Worm (Caenorhabditis elegans) whole organism, mixed stage, embryonic: ENCODE measurements around the gene D2045.8.

Source experiments
- M03D4.4 ChIP-seq: sonication (generic microtip); optimal IDR thresholded peaks from 2 replicates; lab custom pipeline; 2017; ENCODE audit warnings: mild to moderate bottlenecking, missing genetic modification characterization, missing compliant biosample characterization
- bed-3 ChIP-seq: fragments of 200-800 bp; sonication (Bioruptor generic); optimal IDR thresholded peaks from 3 replicates; lab custom pipeline; 2018; ENCODE audit warnings: mild to moderate bottlenecking, missing genetic modification characterization, moderate library complexity, missing compliant biosample characterization
- blmp-1 ChIP-seq: fragments of 150-350 bp; optimal IDR thresholded peaks from 2 replicates; lab custom pipeline; 2014; ENCODE audit warnings: missing biosample characterization, missing genetic modification characterization
- ceh-43 ChIP-seq: fragments of 200-800 bp; sonication (Bioruptor generic); optimal IDR thresholded peaks from 2 replicates; lab custom pipeline; 2018; ENCODE audit warnings: mild to moderate bottlenecking, missing genetic modification characterization, moderate library complexity, missing compliant biosample characterization
- ces-1 ChIP-seq: fragments of 150-350 bp; optimal IDR thresholded peaks from 2 replicates; lab custom pipeline; 2014; ENCODE audit warnings: missing biosample characterization, missing genetic modification reagents, missing genetic modification characterization
- cnd-1 ChIP-seq: fragments of 200-800 bp; sonication (Bioruptor generic); optimal IDR thresholded peaks from 2 replicates; lab custom pipeline; 2018; ENCODE audit warnings: mild to moderate bottlenecking, missing genetic modification characterization, missing compliant biosample characterization
- drap-1 ChIP-seq: fragments of 200-800 bp; sonication (Bioruptor generic); optimal IDR thresholded peaks from 3 replicates; lab custom pipeline; 2018; ENCODE audit warnings: mild to moderate bottlenecking, missing genetic modification characterization, missing compliant biosample characterization
- elt-3 ChIP-seq: fragments of 150-350 bp; optimal IDR thresholded peaks from 2 replicates; lab custom pipeline; 2014; ENCODE audit warnings: missing biosample characterization, missing genetic modification characterization
- ham-2 ChIP-seq: fragments of 200-800 bp; sonication (Bioruptor generic); optimal IDR thresholded peaks from 2 replicates; lab custom pipeline; 2018; ENCODE audit warnings: mild to moderate bottlenecking, missing genetic modification characterization, missing compliant biosample characterization
- hlh-1 ChIP-seq: fragments of 150-350 bp; optimal IDR thresholded peaks from 2 replicates; lab custom pipeline; 2014; ENCODE audit warnings: missing biosample characterization, missing genetic modification reagents, missing genetic modification characterization
- lin-32 ChIP-seq: fragments of 200-800 bp; sonication (Bioruptor generic); optimal IDR thresholded peaks from 2 replicates; lab custom pipeline; 2018; ENCODE audit warnings: mild to moderate bottlenecking, missing genetic modification characterization, missing compliant biosample characterization
- mab-5 ChIP-seq: fragments of 150-350 bp; optimal IDR thresholded peaks from 2 replicates; lab custom pipeline; 2014; ENCODE audit warnings: missing biosample characterization, missing genetic modification characterization
- mep-1 ChIP-seq: fragments of 150-350 bp; optimal IDR thresholded peaks from 2 replicates; lab custom pipeline; 2017; ENCODE audit warnings: missing biosample characterization, missing genetic modification reagents, missing genetic modification characterization, inconsistent platforms
- mls-2 ChIP-seq: sonication (generic microtip); optimal IDR thresholded peaks from 2 replicates; lab custom pipeline; 2016; ENCODE audit warnings: mild to moderate bottlenecking, missing genetic modification characterization, moderate library complexity, missing compliant biosample characterization
- nhr-12 ChIP-seq: fragments of 150-350 bp; optimal IDR thresholded peaks from 2 replicates; lab custom pipeline; 2014; ENCODE audit warnings: missing biosample characterization, missing genetic modification characterization
- nhr-2 ChIP-seq: fragments of 150-350 bp; optimal IDR thresholded peaks from 2 replicates; lab custom pipeline; 2014; ENCODE audit warnings: missing biosample characterization, missing genetic modification characterization
- nhr-237 ChIP-seq: fragments of 150-350 bp; optimal IDR thresholded peaks from 2 replicates; lab custom pipeline; 2014; ENCODE audit warnings: missing biosample characterization, missing genetic modification characterization
- nhr-28 ChIP-seq: fragments of 150-350 bp; optimal IDR thresholded peaks from 2 replicates; lab custom pipeline; 2014; ENCODE audit warnings: missing biosample characterization, missing genetic modification characterization
- pha-4 ChIP-seq: fragments of 150-350 bp; optimal IDR thresholded peaks from 2 replicates; lab custom pipeline; 2018; ENCODE audit warnings: missing biosample characterization, missing genetic modification reagents, missing genetic modification characterization
- sem-2 ChIP-seq: fragments of 200-800 bp; sonication (Bioruptor generic); optimal IDR thresholded peaks from 2 replicates; lab custom pipeline; 2018; ENCODE audit warnings: mild to moderate bottlenecking, missing genetic modification characterization, missing compliant biosample characterization
- snpc-4 ChIP-seq: fragments of 150-350 bp; optimal IDR thresholded peaks from 2 replicates; lab custom pipeline; 2014; ENCODE audit warnings: missing biosample characterization, missing genetic modification characterization
- sptf-1 ChIP-seq: sonication (generic microtip); optimal IDR thresholded peaks from 2 replicates; lab custom pipeline; 2017; ENCODE audit warnings: mild to moderate bottlenecking, missing genetic modification characterization, moderate library complexity, missing compliant biosample characterization
- tbx-8 ChIP-seq: fragments of 200-800 bp; sonication (Bioruptor generic); optimal IDR thresholded peaks from 2 replicates; lab custom pipeline; 2018; ENCODE audit warnings: mild to moderate bottlenecking, missing genetic modification characterization, moderate library complexity, missing compliant biosample characterization
- unc-120 ChIP-seq: sonication (generic microtip); optimal IDR thresholded peaks from 2 replicates; lab custom pipeline; 2017; ENCODE audit warnings: missing genetic modification characterization, missing compliant biosample characterization; ENCODE audit not compliant: poor library complexity, severe bottlenecking
- unc-39 ChIP-seq: fragments of 150-350 bp; optimal IDR thresholded peaks from 2 replicates; lab custom pipeline; 2014; ENCODE audit warnings: missing biosample characterization, missing genetic modification characterization
- unc-62 ChIP-seq: fragments of 150-350 bp; optimal IDR thresholded peaks from 2 replicates; lab custom pipeline; 2014; ENCODE audit warnings: missing biosample characterization, missing genetic modification reagents, missing genetic modification characterization
- zip-8 ChIP-seq: fragments of 150-350 bp; optimal IDR thresholded peaks from 2 replicates; lab custom pipeline; 2014; ENCODE audit warnings: missing biosample characterization, missing genetic modification characterization
- ztf-11 ChIP-seq: fragments of 150-350 bp; optimal IDR thresholded peaks from 2 replicates; lab custom pipeline; 2014; ENCODE audit warnings: missing biosample characterization, missing genetic modification characterization

The D2045.8 gene

ce11 chrIII:10462935-10463548 is 19.0 kb upstream of the D2045.8 start:
- no peak for TF ChIP-seq zip-8 (tag; lab: Kevin White, UChicago)
- no peak for TF ChIP-seq ztf-11 (tag; lab: Kevin White, UChicago)
- TF ChIP-seq sptf-1 (tag; lab: Kevin White, UChicago) = no peak
- no peak for TF ChIP-seq ces-1
- TF ChIP-seq snpc-4 = no peak
- TF ChIP-seq mab-5 = no peak
- TF ChIP-seq bed-3 = no peak
- TF ChIP-seq nhr-12 (tag; lab: Kevin White, UChicago) = no peak
- no peak for TF ChIP-seq unc-62 (GFP tag; lab: Kevin White, UChicago)
- TF ChIP-seq nhr-237 (tag; lab: Kevin White, UChicago) = no peak
- TF ChIP-seq lin-32 (GFP tag; lab: Kevin White, UChicago) = no peak
- no peak for TF ChIP-seq nhr-28 (tag; lab: Kevin White, UChicago)
- no peak for TF ChIP-seq sem-2 (GFP tag; lab: Kevin White, UChicago)
- TF ChIP-seq elt-3 = no peak
- no peak for TF ChIP-seq unc-39
- TF ChIP-seq ham-2 (GFP tag; lab: Kevin White, UChicago) = no peak

- TF ChIP-seq cnd-1 (tag; lab: Kevin White, UChicago) (no peak), unc-120 (tag; lab: Kevin White, UChicago) (no peak), elt-3 (no peak), ztf-11 (tag; lab: Kevin White, UChicago) (no peak), zip-8 (tag; lab: Kevin White, UChicago) (no peak), ham-2 (GFP tag; lab: Kevin White, UChicago) (peak; percentile 6), mab-5 (no peak), snpc-4 (no peak)
- TF ChIP-seq, all 35 proteins: peak for 1
Observed at ce11 chrIII:10463653-10464052, 18.4 kb upstream of the D2045.8 start.

DNA sequence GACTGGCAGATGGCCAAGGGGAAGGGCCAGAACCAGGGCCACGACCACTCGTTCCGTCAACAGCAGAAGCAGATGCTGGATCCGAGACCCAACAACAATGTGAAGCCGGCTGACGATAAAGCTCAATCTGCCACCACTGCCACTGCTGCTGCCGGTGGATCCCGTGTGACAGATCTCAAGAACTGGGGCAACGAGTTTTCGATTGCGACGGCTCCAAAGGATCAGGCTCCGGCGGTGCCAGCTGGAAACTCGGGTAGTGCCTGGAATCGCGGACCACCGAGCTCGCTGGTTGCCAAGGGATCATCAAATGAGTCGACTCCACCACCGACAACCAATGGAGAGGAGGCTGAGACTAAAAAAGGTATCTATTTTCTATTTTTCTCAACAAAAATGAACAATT is 17.6 kb upstream of the D2045.8 start:
- TF ChIP-seq nhr-237 (tag; lab: Kevin White, UChicago) = no peak
- TF ChIP-seq blmp-1 (tag; lab: Kevin White, UChicago) = no peak
- TF ChIP-seq elt-3 = no peak
- TF ChIP-seq pha-4 = no peak
- no peak for TF ChIP-seq M03D4.4
- no peak for TF ChIP-seq ceh-43 (GFP tag; lab: Kevin White, UChicago)
- TF ChIP-seq ham-2 (GFP tag; lab: Kevin White, UChicago) = no peak
- TF ChIP-seq drap-1 (GFP tag; lab: Kevin White, UChicago) = no peak
- TF ChIP-seq cnd-1 (tag; lab: Kevin White, UChicago) = no peak
- no peak for TF ChIP-seq mls-2 (tag; lab: Kevin White, UChicago)
- TF ChIP-seq tbx-8 (GFP tag; lab: Kevin White, UChicago) = no peak
- TF ChIP-seq, all 35 proteins: peak for 0

ce11 chrIII:10469574-10470055 is 12.5 kb upstream of the D2045.8 start, which contains the start of gene D2045.5:
Gene D2045.5, minus strand, starts transcription at chrIII:10469624.
- TF ChIP-seq blmp-1 (tag; lab: Kevin White, UChicago) (no peak), elt-3 (no peak), unc-39 (no peak), pha-4 (no peak), sem-2 (GFP tag; lab: Kevin White, UChicago) (no peak), zip-8 (tag; lab: Kevin White, UChicago) (no peak)

DNA sequence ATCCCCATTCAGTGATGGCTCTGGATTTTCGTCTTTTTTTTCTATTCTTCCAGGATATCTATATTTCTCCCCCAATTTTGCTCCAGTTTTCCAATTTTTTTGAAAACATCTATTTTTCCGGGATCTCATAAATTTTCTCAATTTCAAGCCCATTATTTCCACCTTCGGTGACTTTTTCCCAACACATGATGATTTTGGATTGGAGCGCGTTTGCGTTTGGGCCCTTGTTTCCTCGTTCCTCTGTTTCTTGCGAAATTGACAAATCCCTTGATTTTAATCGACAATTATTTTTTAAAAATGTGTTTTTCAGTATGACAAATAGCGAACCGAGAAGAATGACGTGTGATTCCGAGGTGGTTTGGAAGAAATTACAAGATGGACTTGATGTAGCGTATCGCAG is 11.2 kb upstream of the D2045.8 start, which contains the start of gene cul-1:
TSS of gene cul-1 (plus strand) at position 311 of the 400 bp plus-strand sequence.
- TF ChIP-seq hlh-1 = peak; percentile 43
- TF ChIP-seq ceh-43 (GFP tag; lab: Kevin White, UChicago) = no peak
- TF ChIP-seq M03D4.4 = no peak
- no peak for TF ChIP-seq ham-2 (GFP tag; lab: Kevin White, UChicago)
- TF ChIP-seq mls-2 (tag; lab: Kevin White, UChicago) = no peak

ce11 chrIII:10474945-10475344 is 7.1 kb upstream of the D2045.8 start, which contains the start of gene D2045.9:
Gene D2045.9, plus strand, starts transcription at chrIII:10475245.
- TF ChIP-seq tbx-8 (GFP tag; lab: Kevin White, UChicago) (no peak), ceh-43 (GFP tag; lab: Kevin White, UChicago) (no peak), nhr-12 (tag; lab: Kevin White, UChicago) (no peak), ces-1 (no peak), nhr-2 (no peak), unc-120 (tag; lab: Kevin White, UChicago) (no peak), sem-2 (GFP tag; lab: Kevin White, UChicago) (no peak), nhr-28 (tag; lab: Kevin White, UChicago) (no peak), lin-32 (GFP tag; lab: Kevin White, UChicago) (no peak), mls-2 (tag; lab: Kevin White, UChicago) (no peak), M03D4.4 (no peak), mep-1 (tag; lab: Kevin White, UChicago) (no peak), nhr-237 (tag; lab: Kevin White, UChicago) (no peak)
